Worm (Caenorhabditis elegans) whole organism, L1 larva: ENCODE measurements around the gene ptr-6.

Source experiments
- C16A3.4 ChIP-seq: fragments of 150-350 bp; optimal IDR thresholded peaks from 2 replicates; lab custom pipeline; 2014; ENCODE audit warnings: missing biosample characterization, missing genetic modification characterization
- aly-2 ChIP-seq: fragments of 150-350 bp; optimal IDR thresholded peaks from 2 replicates; lab custom pipeline; 2014; ENCODE audit warnings: missing biosample characterization, missing genetic modification characterization
- ceh-82 ChIP-seq, 3 experiments: fragments of 150-350 bp in 1 of 3; sonication (generic microtip) in 2 of 3; optimal IDR thresholded peaks; 2 replicates each; lab custom pipeline; 2014 to 2017; ENCODE audit warnings: missing biosample characterization in 3 of 3, missing genetic modification characterization in 3 of 3
- egl-27 ChIP-seq, 2 experiments: fragments of 150-350 bp in 1 of 2; sonication (generic microtip); optimal IDR thresholded peaks; 3 replicates each; lab custom pipeline; 2017 to 2018; ENCODE audit warnings: missing biosample characterization in 2 of 2, missing genetic modification characterization in 2 of 2, missing genetic modification reagents in 2 of 2
- nhr-237 ChIP-seq: fragments of 150-350 bp; optimal IDR thresholded peaks from 2 replicates; lab custom pipeline; 2014; ENCODE audit warnings: missing biosample characterization, missing genetic modification characterization
- nhr-76 ChIP-seq: sonication (generic microtip); optimal IDR thresholded peaks from 2 replicates; lab custom pipeline; 2017; ENCODE audit warnings: missing biosample characterization, missing genetic modification characterization
- pqm-1 ChIP-seq: sonication (generic microtip); optimal IDR thresholded peaks from 3 replicates; lab custom pipeline; 2017; ENCODE audit warnings: missing biosample characterization, missing genetic modification characterization
- skn-1 ChIP-seq: fragments of 150-350 bp; optimal IDR thresholded peaks from 2 replicates; lab custom pipeline; 2014; ENCODE audit warnings: missing biosample characterization, missing genetic modification characterization
- snpc-4 ChIP-seq: fragments of 150-350 bp; optimal IDR thresholded peaks from 2 replicates; lab custom pipeline; 2014; ENCODE audit warnings: missing biosample characterization, missing genetic modification characterization
- snu-23 ChIP-seq: sonication (generic microtip); optimal IDR thresholded peaks from 2 replicates; lab custom pipeline; 2016; ENCODE audit warnings: missing genetic modification characterization, missing compliant biosample characterization
- tbx-2 ChIP-seq: sonication (generic microtip); optimal IDR thresholded peaks from 2 replicates; lab custom pipeline; 2016; ENCODE audit warnings: missing genetic modification characterization, missing compliant biosample characterization
- unc-62 ChIP-seq: fragments of 150-350 bp; optimal IDR thresholded peaks from 2 replicates; lab custom pipeline; 2014; ENCODE audit warnings: missing biosample characterization, missing genetic modification reagents, missing genetic modification characterization
- unc-86 ChIP-seq: sonication (generic microtip); optimal IDR thresholded peaks from 2 replicates; lab custom pipeline; 2016; ENCODE audit warnings: missing genetic modification characterization, missing compliant biosample characterization
- unc-98 ChIP-seq: fragments of 200-800 bp; sonication (Bioruptor generic); IDR thresholded peaks from 2 replicates; pipeline ENCODE4 v1.3.6; 2022; ENCODE audit warnings: missing genetic modification characterization, missing compliant biosample characterization

- TF ChIP-seq snpc-4 (tag; lab: Kevin White, UChicago) (no peak), unc-86 (tag; lab: Kevin White, UChicago) (no peak), C16A3.4 (tag; lab: Kevin White, UChicago) (no peak), pqm-1 (no peak), ceh-82 (tag; optimal IDR thresholded peaks at IDR 0.05; lab: Kevin White, UChicago) (no peak), nhr-237 (tag; lab: Kevin White, UChicago) (no peak), aly-2 (no peak), unc-62 (GFP tag; lab: Kevin White, UChicago) (no peak), skn-1 (tag; lab: Kevin White, UChicago) (no peak), nhr-76 (tag; lab: Kevin White, UChicago) (no peak), snu-23 (GFP tag; lab: Kevin White, UChicago) (no peak), unc-98 (no peak), tbx-2 (tag; lab: Kevin White, UChicago) (no peak), egl-27 (tag; optimal IDR thresholded peaks at IDR 0.05; lab: Kevin White, UChicago) (no peak)
These were observed 22.3 kb upstream of the ptr-6 start for ce11 chrII:5268977-5269376.
